Worm (Caenorhabditis elegans): ENCODE data around the gene sptf-2.

sptf-2 gene

DNA sequence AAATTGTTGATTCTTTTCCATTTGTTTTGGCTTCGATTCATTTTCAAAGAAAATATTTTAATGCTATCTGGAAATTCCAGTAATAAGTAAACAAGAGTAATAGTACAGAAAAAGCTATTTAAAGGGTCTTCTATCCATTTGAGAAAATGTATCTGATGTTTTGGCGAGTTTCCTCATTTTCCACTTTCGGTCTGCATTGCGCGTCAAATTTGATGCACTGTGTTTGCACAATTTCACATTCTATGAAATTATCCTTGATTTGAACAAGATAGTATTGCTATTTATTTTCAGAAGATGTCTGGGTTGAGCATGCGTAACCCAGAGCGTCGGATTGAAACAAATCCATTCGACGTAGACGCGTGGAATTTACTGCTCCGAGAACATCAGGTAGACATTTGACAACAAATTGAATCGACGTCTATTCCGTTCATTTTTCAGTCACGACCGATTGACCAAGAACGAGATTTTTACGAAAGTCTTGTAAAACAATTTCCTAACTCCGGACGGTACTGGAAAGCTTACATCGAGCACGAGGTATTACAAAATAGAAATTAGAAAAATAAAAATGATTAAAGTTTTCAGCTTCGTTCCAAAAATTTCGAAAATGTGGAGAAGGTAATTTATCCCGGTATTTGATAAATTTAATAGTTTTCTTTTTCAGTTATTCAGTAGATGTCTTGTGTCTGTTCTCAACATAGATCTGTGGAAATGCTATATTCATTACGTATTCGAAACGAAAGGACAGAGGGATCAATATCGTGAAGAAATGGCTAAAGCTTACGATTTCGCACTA lies 21.5 kb upstream of the sptf-2 start, which contains the start of gene suf-1 (continued):
- TF ChIP-seq mxl-3 (GFP tag; optimal IDR thresholded peaks at IDR 0.05) (no peak), dmd-8 (GFP tag; IDR thresholded peaks at IDR 0.05) (peak; percentile 56; the same call in 1 of the 2 replicates), nhr-25 (tag; optimal IDR thresholded peaks at IDR 0.05; ENCODE audit: borderline replicate concordance, insufficient read depth) (peak; percentile 57), Y5F2A.4 (GFP tag; optimal IDR thresholded peaks at IDR 0.05) (peak; percentile 21), madf-5 (GFP tag; IDR thresholded peaks at IDR 0.05) (0 out of 4 replicates have a peak, but pooled peaks of 1 of the 2 experiments have one; percentile 3), rbr-2 (tag; optimal IDR thresholded peaks at IDR 0.05) (no peak), mes-2 (tag; optimal IDR thresholded peaks at IDR 0.05; ENCODE audit: poor library complexity, severe bottlenecking) (peak; percentile 69), R02D3.7 (tag; optimal IDR thresholded peaks at IDR 0.05) (no peak), ztf-11 (tag; optimal IDR thresholded peaks at IDR 0.05) (no peak), T26A8.4 (GFP tag; IDR thresholded peaks at IDR 0.05) (peak; percentile 50), ceh-62 (tag; optimal IDR thresholded peaks at IDR 0.05) (no peak), pqm-1 (tag; optimal IDR thresholded peaks at IDR 0.05) (no peak)

DNA sequence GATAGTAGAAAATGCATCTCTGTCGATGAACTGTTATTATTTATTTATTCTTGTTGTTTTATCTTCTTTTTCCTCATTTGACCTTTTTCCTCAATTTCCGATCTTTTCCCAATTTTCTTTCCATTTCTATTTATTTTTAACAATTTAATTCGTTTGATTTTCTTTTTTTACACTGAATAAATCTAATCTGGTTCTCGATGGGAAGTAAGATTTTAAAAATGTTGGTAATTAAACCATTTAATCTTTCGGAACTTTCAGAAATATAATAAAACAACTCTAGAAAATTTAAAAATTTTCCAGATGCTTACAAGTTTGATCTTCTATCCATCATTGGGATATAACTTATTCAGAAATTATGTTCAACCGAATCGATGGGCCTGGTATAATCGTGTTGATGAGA lies 18.7 kb upstream of the sptf-2 start, which contains the start of gene F28C6.8:
TSS of gene F28C6.8 (plus strand) at position 301 of the 400 bp plus-strand sequence.
- TF ChIP-seq ces-1 (GFP tag; optimal IDR thresholded peaks at IDR 0.05) (no peak), daf-19 (GFP tag; conservative IDR thresholded peaks at IDR 0.05) (no peak), dmd-6 (GFP tag; IDR thresholded peaks at IDR 0.05) (no peak), nhr-10 (tag; optimal IDR thresholded peaks at IDR 0.05) (no peak), lim-7 (GFP tag; IDR thresholded peaks at IDR 0.05) (no peak), daf-12 (tag; optimal IDR thresholded peaks at IDR 0.05) (no peak), ceh-20 (GFP tag; IDR thresholded peaks at IDR 0.05) (no peak), lin-15B (tag; optimal IDR thresholded peaks at IDR 0.05) (no peak), snpc-4 (tag; optimal IDR thresholded peaks at IDR 0.05) (no peak), nhr-102 (tag; optimal IDR thresholded peaks at IDR 0.05) (no peak), ama-1 (optimal IDR thresholded peaks at IDR 0.05) (no peak), nhr-76 (tag; optimal IDR thresholded peaks at IDR 0.05) (no peak), madf-5 (GFP tag; IDR thresholded peaks at IDR 0.05) (no peak), ctbp-1 (GFP tag; IDR thresholded peaks at IDR 0.05) (no peak), ceh-28 (tag; optimal IDR thresholded peaks at IDR 0.05) (no peak), zfp-2 (tag; optimal IDR thresholded peaks at IDR 0.05) (no peak)

DNA sequence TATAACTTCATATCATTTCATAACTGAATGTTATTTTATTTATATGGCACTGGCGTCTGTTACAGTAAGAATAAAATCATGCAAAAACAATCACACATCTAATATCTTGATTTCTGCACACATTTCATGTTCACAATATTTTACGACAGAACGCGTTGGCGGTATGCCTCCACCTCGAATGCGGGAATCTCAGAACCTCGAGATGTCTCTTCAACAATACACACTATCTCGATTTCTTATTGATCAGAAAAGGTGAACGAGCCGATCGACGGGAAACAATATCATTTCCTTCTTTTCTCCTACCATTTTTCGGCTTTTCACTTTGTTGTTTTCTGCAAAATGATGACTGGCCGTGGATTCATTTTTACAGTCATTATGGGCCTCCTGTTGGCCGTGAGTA lies 17.6 kb upstream of the sptf-2 start, which contains the start of gene F28C6.10:
TSS of gene F28C6.10 (plus strand) at position 301 of the 400 bp plus-strand sequence.
- TF ChIP-seq jun-1 (tag; optimal IDR thresholded peaks at IDR 0.05), result no peak
- no peak for TF ChIP-seq attf-4 (tag; optimal IDR thresholded peaks at IDR 0.05)
- no peak for TF ChIP-seq cey-2 (tag; optimal IDR thresholded peaks at IDR 0.05; ENCODE audit: borderline replicate concordance, insufficient read depth)
- TF ChIP-seq daf-12 (tag; optimal IDR thresholded peaks at IDR 0.05), result no peak
- no peak for TF ChIP-seq hmg-1.1 (GFP tag; IDR thresholded peaks at IDR 0.05)
- no peak for TF ChIP-seq nhr-6 (tag; optimal IDR thresholded peaks at IDR 0.05)
- no peak for TF ChIP-seq snpc-4 (tag; optimal IDR thresholded peaks at IDR 0.05)
- no peak for TF ChIP-seq lim-7 (GFP tag; IDR thresholded peaks at IDR 0.05)
- no peak for TF ChIP-seq snpc-1.2 (GFP tag; IDR thresholded peaks at IDR 0.05)
- TF ChIP-seq mxl-2 (GFP tag; conservative IDR thresholded peaks at IDR 0.05), result no peak
- TF ChIP-seq pqm-1 (tag; optimal IDR thresholded peaks at IDR 0.05), result no peak
- TF ChIP-seq ztf-7 (tag; optimal IDR thresholded peaks at IDR 0.05), result no peak
- TF ChIP-seq nhr-111 (GFP tag; optimal IDR thresholded peaks at IDR 0.05), result no peak

Data from whole organism, L4 larva.